Fruit fly (Drosophila melanogaster) S2 (cell line): ENCODE measurements around the gene CG1840.

ENCODE experiments used
- CG8478 ChIP-seq: fragments of >200 bp; optimal IDR thresholded peaks from 2 replicates; lab custom pipeline; 2018
- CTCF ChIP-seq, 2 experiments: fragments of >200 bp; optimal IDR thresholded peaks; 2 replicates each; lab custom pipeline; 2018

- TF ChIP-seq CG8478 (lab: Kevin White, UChicago) (no peak), CTCF (optimal IDR thresholded peaks at IDR 0.05; lab: Kevin White, UChicago) (no peak)
These were observed 25.4 kb downstream of the CG1840 start for dm6 chrX:11913581-11913980.
